Worm (Caenorhabditis elegans): ENCODE measurements around the gene F16G10.1.

DNA sequence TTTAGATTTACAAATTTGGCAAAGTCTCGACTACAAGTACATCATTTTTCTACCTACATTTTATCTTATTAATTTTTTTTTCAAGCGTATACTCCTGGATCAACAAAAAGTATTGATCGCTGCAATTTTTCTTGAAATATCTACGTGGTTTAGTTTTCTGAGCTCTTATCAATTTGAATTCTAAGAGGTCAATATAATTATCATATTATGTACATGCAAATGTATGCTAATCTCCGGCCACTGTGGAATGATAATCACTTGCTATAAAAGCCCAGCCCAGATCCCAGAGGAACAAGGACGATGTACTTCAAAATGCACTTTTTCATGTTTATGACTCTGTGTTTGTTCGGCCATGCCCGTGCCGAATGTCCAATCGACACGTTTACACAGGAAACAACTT, 47.3 kb upstream of the F16G10.1 start, which contains the start of gene F43C11.1:
- TF ChIP-seq ceh-100 (GFP tag; IDR thresholded peaks at IDR 0.05) (no peak), ZK185.1 (tag; optimal IDR thresholded peaks at IDR 0.05; ENCODE audit: poor library complexity, severe bottlenecking) (no peak)
